Fruit fly (Drosophila melanogaster) Kc167 (cell line): ENCODE results near the gene CG12746.

ENCODE experiments used
- Myc ChIP-seq: fragments of >200 bp; optimal IDR thresholded peaks from 2 replicates; lab custom pipeline; 2017; ENCODE audit warnings: missing external identifiers
- Sin3A ChIP-seq: fragments of >200 bp; optimal IDR thresholded peaks from 2 replicates; lab custom pipeline; 2018; ENCODE audit warnings: missing external identifiers
- h ChIP-seq: fragments of >200 bp; optimal IDR thresholded peaks from 3 replicates; lab custom pipeline; 2018; ENCODE audit warnings: missing external identifiers
- insv ChIP-seq: fragments of >200 bp; optimal IDR thresholded peaks from 3 replicates; lab custom pipeline; 2018; ENCODE audit warnings: missing external identifiers
- psq ChIP-seq: fragments of >200 bp; optimal IDR thresholded peaks from 2 replicates; lab custom pipeline; 2017; ENCODE audit warnings: missing external identifiers
- ttk ChIP-seq: sonication (Bioruptor generic); optimal IDR thresholded peaks from 2 replicates; lab custom pipeline; 2017; ENCODE audit warnings: missing external identifiers

Gene CG12746

dm6 chr3R:5564775-5565190 lies at the start of gene CG12746, which contains the start of gene CG14671:
CG12746 (plus strand) TSS chr3R:5564865.
CG14671 (minus strand) TSS chr3R:5564815.
- TF ChIP-seq Sin3A (lab: Kevin White, UChicago): no peak
- no peak for TF ChIP-seq insv (lab: Kevin White, UChicago)
- no peak for TF ChIP-seq ttk
- TF ChIP-seq h: no peak
- no peak for TF ChIP-seq psq
- TF ChIP-seq Myc (lab: Kevin White, UChicago): no peak

- TF ChIP-seq h: no peak
Observed at dm6 chr3R:5516582-5517001, 48.1 kb upstream of the CG12746 start.

DNA sequence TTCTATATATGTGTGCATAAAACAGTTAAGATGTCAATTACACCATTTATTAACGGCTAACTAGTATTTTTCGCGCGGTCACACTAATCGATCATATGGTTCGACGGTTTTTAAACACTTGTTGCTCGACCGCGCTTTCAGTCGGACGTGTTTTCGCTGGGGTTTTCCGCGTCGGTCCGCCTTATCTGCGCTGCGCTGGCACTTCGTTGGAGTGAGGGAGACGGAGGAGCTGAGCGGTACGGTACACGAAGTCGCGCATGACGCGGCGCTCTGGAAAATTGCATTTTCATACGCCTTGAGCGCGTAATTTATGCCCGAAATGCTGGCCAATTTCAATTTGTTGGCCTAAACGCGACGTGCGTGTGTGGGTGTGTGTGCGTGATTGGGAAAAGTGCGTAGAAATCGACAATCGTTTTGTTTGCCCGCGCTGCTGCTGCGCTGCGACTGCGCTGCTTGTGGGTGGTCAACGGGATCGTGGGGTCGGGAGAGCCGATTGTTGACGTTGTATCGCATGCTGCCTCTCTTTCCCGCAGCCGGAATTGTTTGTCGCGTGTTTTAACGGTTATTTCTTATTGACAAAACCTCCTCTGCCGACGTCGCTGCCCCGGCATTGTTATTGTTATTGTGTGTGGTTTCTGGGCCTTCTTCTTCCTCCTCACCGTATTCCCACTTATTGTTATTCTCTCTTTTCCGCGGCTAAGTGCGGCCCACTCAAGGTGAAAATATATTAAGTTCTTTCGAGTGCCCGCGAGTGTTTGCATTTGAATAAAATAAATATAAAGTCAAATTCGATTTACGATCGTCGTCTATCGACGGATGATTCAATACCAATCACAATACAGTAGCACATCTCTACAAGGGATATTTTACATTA lies 47.4 kb upstream of the CG12746 start, which contains the start of gene Itpr:
Itpr (plus strand) TSS at position 116 of the 874 bp plus-strand sequence.
- TF ChIP-seq ttk (no peak), Myc (lab: Kevin White, UChicago) (no peak)

DNA sequence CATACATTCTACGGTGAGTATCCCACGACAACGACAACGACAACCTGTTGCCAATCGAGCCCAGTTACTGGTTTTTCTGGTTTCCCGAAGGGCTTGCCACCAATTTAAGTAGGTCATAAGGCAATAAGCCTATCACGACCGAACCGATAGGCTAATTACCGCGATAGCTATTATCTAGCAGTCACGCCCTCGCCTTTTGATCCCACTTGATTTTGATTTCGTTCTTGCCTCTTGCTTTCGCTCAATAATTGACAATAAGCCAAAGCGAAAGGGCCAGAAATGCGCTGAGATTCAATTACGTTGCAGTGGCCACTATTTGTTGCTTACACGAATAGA lies 46.8 kb upstream of the CG12746 start:
- TF ChIP-seq Sin3A (lab: Kevin White, UChicago) (no peak), h (no peak), Myc (lab: Kevin White, UChicago) (no peak), insv (lab: Kevin White, UChicago) (no peak), ttk (no peak), psq (no peak)

dm6 chr3R:5518627-5519026 lies 46.0 kb upstream of the CG12746 start:
- no peak for TF ChIP-seq Sin3A (lab: Kevin White, UChicago)
- no peak for TF ChIP-seq ttk
- no peak for TF ChIP-seq h
- TF ChIP-seq Myc (lab: Kevin White, UChicago): no peak
- TF ChIP-seq psq: no peak
- TF ChIP-seq insv (lab: Kevin White, UChicago): no peak

DNA sequence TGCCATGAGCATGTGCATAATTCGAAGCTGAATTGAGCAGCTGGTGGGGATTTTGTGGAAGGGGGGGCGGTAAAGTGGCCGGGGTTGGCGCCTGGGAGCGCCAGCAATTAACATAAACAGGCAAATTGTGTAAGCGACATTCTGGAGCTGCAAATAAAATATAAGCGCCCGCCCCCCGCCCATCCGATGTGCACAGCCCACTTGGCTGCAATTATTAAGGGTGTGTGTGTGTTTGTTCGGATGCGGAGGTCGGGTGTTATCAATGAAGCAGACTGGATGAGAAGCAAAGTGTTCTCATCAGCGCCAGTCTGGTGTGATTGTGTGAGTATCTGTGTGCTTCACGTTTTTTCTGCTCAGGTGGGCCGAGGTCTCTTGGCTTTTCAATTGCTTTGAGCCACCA lies 44.9 kb upstream of the CG12746 start:
- no peak for TF ChIP-seq ttk
- TF ChIP-seq h: no peak
- TF ChIP-seq Myc (lab: Kevin White, UChicago): no peak
- TF ChIP-seq Sin3A (lab: Kevin White, UChicago): no peak
- TF ChIP-seq psq: no peak
- no peak for TF ChIP-seq insv (lab: Kevin White, UChicago)

DNA sequence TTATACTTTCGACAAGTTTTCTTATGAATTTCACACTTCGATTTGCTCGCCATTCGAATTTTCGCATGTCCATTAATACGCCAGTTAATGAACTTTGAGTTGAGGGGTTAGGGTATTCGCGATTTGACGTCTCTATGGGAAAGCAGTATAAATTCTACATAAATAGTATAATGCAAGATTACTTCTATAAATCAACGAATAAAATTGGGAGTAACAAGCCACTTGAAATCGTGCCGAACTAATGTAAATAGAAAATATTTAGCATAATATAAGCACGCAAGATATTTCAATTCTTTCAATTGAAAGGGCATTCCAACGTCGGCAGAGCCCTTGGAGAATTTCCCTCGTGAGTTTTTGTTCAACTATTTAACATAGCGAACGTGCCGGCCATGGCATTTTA lies 44.1 kb upstream of the CG12746 start:
- no peak for TF ChIP-seq psq
- TF ChIP-seq insv (lab: Kevin White, UChicago): no peak
- TF ChIP-seq Myc (lab: Kevin White, UChicago): no peak
- TF ChIP-seq h: no peak
- TF ChIP-seq Sin3A (lab: Kevin White, UChicago): no peak
- no peak for TF ChIP-seq ttk

DNA sequence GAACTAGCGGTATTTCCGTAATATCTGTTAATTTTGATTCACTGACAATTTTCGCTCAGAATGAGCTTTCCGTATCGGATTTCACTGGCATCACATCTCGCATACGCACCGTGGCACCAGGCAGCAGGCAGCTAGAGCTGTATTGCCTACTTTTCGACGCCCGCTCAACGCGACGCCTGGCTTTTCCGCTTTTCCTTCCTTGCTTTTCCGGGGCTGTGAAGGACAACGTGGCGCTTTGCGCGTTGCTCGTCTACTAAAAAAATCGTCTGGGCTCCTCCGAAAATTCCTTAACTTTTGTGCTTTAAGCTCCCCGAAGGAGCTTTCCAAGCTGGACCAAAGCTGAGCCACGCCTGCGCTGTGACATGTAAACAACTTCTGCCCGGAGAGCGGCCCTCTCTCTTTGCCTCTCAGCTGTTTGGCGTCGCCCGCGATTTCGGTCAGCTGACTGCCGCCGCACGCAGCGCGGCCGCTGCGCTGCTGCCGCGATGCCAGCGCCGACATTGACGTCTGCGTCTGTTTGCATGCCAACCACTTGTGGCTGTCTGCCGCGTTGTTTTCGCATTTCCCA lies 41.5 kb upstream of the CG12746 start, which contains the start of the genes CG43845 and Nmdar1:
CG43845 (minus strand) TSS at position 51 of the 568 bp plus-strand sequence.
Nmdar1 (minus strand) TSS at position 259 of the 568 bp plus-strand sequence.
- TF ChIP-seq Sin3A (lab: Kevin White, UChicago) (no peak), psq (no peak), Myc (lab: Kevin White, UChicago) (no peak), h (no peak), ttk (no peak), insv (lab: Kevin White, UChicago) (no peak)

- no peak for TF ChIP-seq insv (lab: Kevin White, UChicago)
- TF ChIP-seq Myc (lab: Kevin White, UChicago): no peak
- TF ChIP-seq Sin3A (lab: Kevin White, UChicago): no peak
- TF ChIP-seq ttk: no peak
- no peak for TF ChIP-seq psq
- no peak for TF ChIP-seq h
Observed at dm6 chr3R:5524804-5525203, 39.9 kb upstream of the CG12746 start.

dm6 chr3R:5527563-5527962 lies 37.1 kb upstream of the CG12746 start:
- TF ChIP-seq Myc (lab: Kevin White, UChicago) (no peak), Sin3A (lab: Kevin White, UChicago) (no peak), insv (lab: Kevin White, UChicago) (no peak), ttk (no peak)

dm6 chr3R:5547464-5547943 lies 17.2 kb upstream of the CG12746 start, which contains the start of gene CG2519:
CG2519 (minus strand) TSS chr3R:5547775.
- TF ChIP-seq ttk (no peak), insv (lab: Kevin White, UChicago) (no peak), h (no peak), psq (no peak), Sin3A (lab: Kevin White, UChicago) (no peak), Myc (lab: Kevin White, UChicago) (no peak)

dm6 chr3R:5550452-5550851 lies 14.2 kb upstream of the CG12746 start:
- TF ChIP-seq psq (no peak), insv (lab: Kevin White, UChicago) (no peak), Sin3A (lab: Kevin White, UChicago) (no peak), h (no peak), ttk (no peak), Myc (lab: Kevin White, UChicago) (no peak)

dm6 chr3R:5551068-5551467 lies 13.6 kb upstream of the CG12746 start, which contains the start of gene mia:
mia (minus strand) TSS chr3R:5551168.
- TF ChIP-seq insv (lab: Kevin White, UChicago) (no peak), Sin3A (lab: Kevin White, UChicago) (no peak), psq (no peak), ttk (no peak), Myc (lab: Kevin White, UChicago) (no peak), h (no peak)
